Worm (Caenorhabditis elegans) whole organism, L3 larva: Measurements from ENCODE around the gene mig-39.

Source experiments
- fkh-2 ChIP-seq: fragments of 150-350 bp; optimal IDR thresholded peaks from 2 replicates; lab custom pipeline; 2014; ENCODE audit warnings: missing biosample characterization, missing genetic modification reagents, missing genetic modification characterization
- jun-1 ChIP-seq: fragments of 150-350 bp; optimal IDR thresholded peaks from 2 replicates; lab custom pipeline; 2014; ENCODE audit warnings: missing biosample characterization, missing genetic modification reagents, missing genetic modification characterization
- nfya-1 ChIP-seq: sonication (generic microtip); optimal IDR thresholded peaks from 2 replicates; lab custom pipeline; 2017; ENCODE audit warnings: missing genetic modification characterization, mild to moderate bottlenecking, missing compliant biosample characterization, antibody characterized with exemption, moderate library complexity; ENCODE audit not compliant: insufficient read depth
- zag-1 ChIP-seq: fragments of 150-350 bp; optimal IDR thresholded peaks from 2 replicates; lab custom pipeline; 2014; ENCODE audit warnings: missing biosample characterization, missing genetic modification characterization
- ztf-11 ChIP-seq: fragments of 150-350 bp; optimal IDR thresholded peaks from 2 replicates; lab custom pipeline; 2014; ENCODE audit warnings: missing biosample characterization, missing genetic modification characterization

ce11 chrIII:8490254-8490653, 23.4 kb downstream of the mig-39 start, which contains the start of the genes ess-2 and F42H10.2:
- TF ChIP-seq jun-1 (no peak), ztf-11 (tag; lab: Kevin White, UChicago) (no peak), fkh-2 (tag; lab: Kevin White, UChicago) (no peak), zag-1 (no peak), nfya-1 (peak; percentile 67)
